Worm (Caenorhabditis elegans): ENCODE results near the gene F43E12.1.

Gene F43E12.1

ce11 chrX:7199831-7200414, 22.5 kb downstream of the F43E12.1 start, which contains the start of gene C55B6.1:
Gene C55B6.1 (plus strand): TSS chrX:7200364.
- no peak for TF ChIP-seq npax-4 (tag; optimal IDR thresholded peaks at IDR 0.05)
- TF ChIP-seq ceh-31 (tag; optimal IDR thresholded peaks at IDR 0.05): no peak
- TF ChIP-seq mec-3 (tag; optimal IDR thresholded peaks at IDR 0.05; ENCODE audit: borderline replicate concordance): no peak
- TF ChIP-seq ceh-34 (tag; optimal IDR thresholded peaks at IDR 0.05): no peak
- no peak for TF ChIP-seq pha-2 (tag; optimal IDR thresholded peaks at IDR 0.05)
- TF ChIP-seq ceh-18 (tag; optimal IDR thresholded peaks at IDR 0.05): no peak
- TF ChIP-seq ceh-48 (tag; optimal IDR thresholded peaks at IDR 0.05): no peak
- no peak for TF ChIP-seq hlh-8 (tag; optimal IDR thresholded peaks at IDR 0.05)
- no peak for TF ChIP-seq nhr-11 (tag; optimal IDR thresholded peaks at IDR 0.05)
- TF ChIP-seq K09A11.1 (tag; optimal IDR thresholded peaks at IDR 0.05; ENCODE audit: insufficient read depth): no peak
- TF ChIP-seq elt-4 (tag; optimal IDR thresholded peaks at IDR 0.05): no peak
- no peak for TF ChIP-seq sox-2 (GFP tag; IDR thresholded peaks at IDR 0.05)
- no peak for TF ChIP-seq ceh-19 (GFP tag; optimal IDR thresholded peaks at IDR 0.05)
- no peak for TF ChIP-seq zip-5 (tag; optimal IDR thresholded peaks at IDR 0.05)
- TF ChIP-seq hlh-13 (GFP tag; optimal IDR thresholded peaks at IDR 0.05): no peak
- no peak for TF ChIP-seq pqm-1 (tag; optimal IDR thresholded peaks at IDR 0.05)
- no peak for TF ChIP-seq sox-4 (tag; optimal IDR thresholded peaks at IDR 0.05)
- no peak for TF ChIP-seq ref-2 (tag; optimal IDR thresholded peaks at IDR 0.05)

ce11 chrX:7200475-7200874, 23.0 kb downstream of the F43E12.1 start:
- no peak for TF ChIP-seq pqm-1 (tag; optimal IDR thresholded peaks at IDR 0.05)
- no peak for TF ChIP-seq sdc-2 (tag; optimal IDR thresholded peaks at IDR 0.05)
- TF ChIP-seq Y22D7AL.16 (tag; optimal IDR thresholded peaks at IDR 0.05): no peak
- no peak for TF ChIP-seq elt-4 (tag; optimal IDR thresholded peaks at IDR 0.05)
- no peak for TF ChIP-seq T23F11.4 (GFP tag; optimal IDR thresholded peaks at IDR 0.05)
- TF ChIP-seq ceh-18 (tag; optimal IDR thresholded peaks at IDR 0.05): no peak
- no peak for TF ChIP-seq npax-4 (tag; optimal IDR thresholded peaks at IDR 0.05)
- TF ChIP-seq pat-9 (tag; optimal IDR thresholded peaks at IDR 0.05): no peak
- no peak for TF ChIP-seq nhr-232 (tag; optimal IDR thresholded peaks at IDR 0.05)
- no peak for TF ChIP-seq zip-5 (tag; optimal IDR thresholded peaks at IDR 0.05)
- TF ChIP-seq ceh-31 (tag; optimal IDR thresholded peaks at IDR 0.05): no peak

ce11 chrX:7204175-7204574, 26.7 kb downstream of the F43E12.1 start:
- no peak for TF ChIP-seq syd-9 (tag; optimal IDR thresholded peaks at IDR 0.05)
- TF ChIP-seq rnt-1 (tag; optimal IDR thresholded peaks at IDR 0.05): no peak
- TF ChIP-seq odd-2 (tag; optimal IDR thresholded peaks at IDR 0.05): no peak
- TF ChIP-seq dmd-4 (tag; optimal IDR thresholded peaks at IDR 0.05; ENCODE audit: borderline replicate concordance): no peak
- TF ChIP-seq hlh-30 (tag; optimal IDR thresholded peaks at IDR 0.05; ENCODE audit: insufficient read depth): no peak
- no peak for TF ChIP-seq ceh-2 (tag; optimal IDR thresholded peaks at IDR 0.05)
- TF ChIP-seq ceh-45 (GFP tag; IDR thresholded peaks at IDR 0.05): no peak
- no peak for TF ChIP-seq ztf-16 (tag; optimal IDR thresholded peaks at IDR 0.05)
- no peak for TF ChIP-seq ahr-1 (tag; optimal IDR thresholded peaks at IDR 0.05)
- TF ChIP-seq madf-2 (tag; optimal IDR thresholded peaks at IDR 0.05): no peak
- no peak for TF ChIP-seq ceh-30 (tag; optimal IDR thresholded peaks at IDR 0.05)
- TF ChIP-seq hlh-8 (tag; optimal IDR thresholded peaks at IDR 0.05): no peak
- TF ChIP-seq ceh-31 (tag; optimal IDR thresholded peaks at IDR 0.05): no peak
- TF ChIP-seq eyg-1 (tag; optimal IDR thresholded peaks at IDR 0.05): no peak
- TF ChIP-seq ceh-48 (tag; optimal IDR thresholded peaks at IDR 0.05): no peak
- no peak for TF ChIP-seq gmeb-2 (tag; optimal IDR thresholded peaks at IDR 0.05)

ce11 chrX:7205195-7205594, 27.8 kb downstream of the F43E12.1 start, which contains the start of gene C55B6.5:
Gene C55B6.5 (minus strand): TSS chrX:7205295.
- TF ChIP-seq ceh-14 (tag; optimal IDR thresholded peaks at IDR 0.05) (no peak), tbx-7 (tag; optimal IDR thresholded peaks at IDR 0.05) (no peak), fkh-6 (tag; optimal IDR thresholded peaks at IDR 0.05) (no peak), ahr-1 (tag; optimal IDR thresholded peaks at IDR 0.05) (no peak), syd-9 (tag; optimal IDR thresholded peaks at IDR 0.05) (no peak), K02D7.2 (tag; optimal IDR thresholded peaks at IDR 0.05) (no peak), pha-4 (tag; optimal IDR thresholded peaks at IDR 0.05) (no peak), odd-2 (tag; optimal IDR thresholded peaks at IDR 0.05) (no peak), sox-4 (tag; optimal IDR thresholded peaks at IDR 0.05) (no peak), pqm-1 (tag; optimal IDR thresholded peaks at IDR 0.05) (no peak), pax-1 (tag; optimal IDR thresholded peaks at IDR 0.05) (no peak), lin-11 (tag; optimal IDR thresholded peaks at IDR 0.05) (no peak), mec-3 (tag; optimal IDR thresholded peaks at IDR 0.05; ENCODE audit: borderline replicate concordance) (no peak), C08G9.2 (tag; optimal IDR thresholded peaks at IDR 0.05) (no peak), ceh-31 (tag; optimal IDR thresholded peaks at IDR 0.05) (no peak), rnt-1 (tag; optimal IDR thresholded peaks at IDR 0.05) (no peak)
